Fruit fly (Drosophila melanogaster) whole organism, embryonic: ENCODE results near the gene neb.

Source experiments
- Bdp1 ChIP-seq: fragments of 200-800 bp; sonication (Bioruptor generic); optimal IDR thresholded peaks from 3 replicates; lab custom pipeline; 2016; ENCODE audit warnings: missing biosample characterization, missing genetic modification characterization
- CG11085 ChIP-seq: fragments of 200-800 bp; sonication (Bioruptor generic); IDR thresholded peaks from 2 replicates; pipeline ENCODE4 v1.3.6; 2022; ENCODE audit warnings: missing biosample characterization, missing genetic modification characterization
- CG11398 ChIP-seq: fragments of 200-800 bp; sonication (Bioruptor generic); optimal IDR thresholded peaks from 2 replicates; lab custom pipeline; 2016; ENCODE audit warnings: missing biosample characterization, missing genetic modification characterization
- CG11560 ChIP-seq: fragments of 200-800 bp; sonication (Bioruptor generic); IDR thresholded peaks from 3 replicates; pipeline ENCODE4 v1.3.6; 2022; ENCODE audit warnings: missing biosample characterization, missing genetic modification characterization
- CG13624 ChIP-seq: fragments of 200-800 bp; sonication (Bioruptor generic); optimal IDR thresholded peaks from 2 replicates; lab custom pipeline; 2016; ENCODE audit warnings: missing biosample characterization, missing genetic modification characterization
- CG1647 ChIP-seq: fragments of 200-800 bp; sonication (Bioruptor generic); optimal IDR thresholded peaks from 3 replicates; lab custom pipeline; 2016; ENCODE audit warnings: missing biosample characterization, missing genetic modification characterization
- CG17359 ChIP-seq: fragments of 200-800 bp; sonication (Bioruptor generic); optimal IDR thresholded peaks from 3 replicates; lab custom pipeline; 2018; ENCODE audit warnings: missing biosample characterization, mild to moderate bottlenecking, missing genetic modification characterization, moderate library complexity
- CG17912 ChIP-seq: fragments of 200-800 bp; sonication (Bioruptor generic); optimal IDR thresholded peaks from 2 replicates; lab custom pipeline; 2018; ENCODE audit warnings: missing biosample characterization, mild to moderate bottlenecking, missing genetic modification characterization
- CG32772 ChIP-seq: fragments of 200-800 bp; sonication (Bioruptor generic); IDR thresholded peaks from 2 replicates; pipeline ENCODE4 v1.3.6; 2022; ENCODE audit warnings: missing biosample characterization, missing genetic modification characterization
- CG3838 ChIP-seq: fragments of 200-800 bp; sonication (Bioruptor generic); optimal IDR thresholded peaks from 3 replicates; lab custom pipeline; 2016; ENCODE audit warnings: missing biosample characterization, missing genetic modification characterization
- CG6254 ChIP-seq: fragments of 200-800 bp; sonication (Bioruptor generic); optimal IDR thresholded peaks from 3 replicates; lab custom pipeline; 2017; ENCODE audit warnings: mild to moderate bottlenecking, missing biosample characterization, missing genetic modification reagents, missing genetic modification characterization
- CG6654 ChIP-seq: fragments of 200-800 bp; sonication (Bioruptor generic); optimal IDR thresholded peaks from 2 replicates; lab custom pipeline; 2017; ENCODE audit warnings: missing biosample characterization, mild to moderate bottlenecking, missing genetic modification characterization
- CG6791 ChIP-seq: fragments of 200-800 bp; sonication (Bioruptor generic); IDR thresholded peaks from 3 replicates; pipeline ENCODE4 v1.3.6; 2022; ENCODE audit warnings: missing biosample characterization, missing genetic modification characterization; ENCODE audit not compliant: partially characterized antibody
- CG7556 ChIP-seq: fragments of 200-800 bp; sonication (Bioruptor generic); optimal IDR thresholded peaks from 2 replicates; lab custom pipeline; 2017; ENCODE audit warnings: missing biosample characterization, mild to moderate bottlenecking, missing genetic modification characterization
- CG8290 ChIP-seq, 3 experiments: fragments of 200-800 bp; sonication (Bioruptor generic); optimal IDR thresholded peaks; 2 replicates each; lab custom pipeline; 2016 to 2019; ENCODE audit warnings: missing biosample characterization in 3 of 3, missing genetic modification characterization in 3 of 3, mild to moderate bottlenecking in 2 of 3, moderate library complexity in 1 of 3
- CkIIα-i1 ChIP-seq: fragments of 200-800 bp; sonication (Bioruptor generic); IDR thresholded peaks from 2 replicates; pipeline ENCODE4 v1.3.6; 2022; ENCODE audit warnings: missing biosample characterization, missing genetic modification characterization
- Dad ChIP-seq: fragments of 200-800 bp; sonication (Bioruptor generic); optimal IDR thresholded peaks from 3 replicates; lab custom pipeline; 2016; ENCODE audit warnings: missing biosample characterization, missing genetic modification characterization
- Dip2 ChIP-seq: fragments of 200-800 bp; sonication (Bioruptor generic); IDR thresholded peaks from 2 replicates; pipeline ENCODE4 v1.3.6; 2022; ENCODE audit warnings: missing biosample characterization, missing genetic modification characterization
- Dp ChIP-seq: fragments of 200-800 bp; sonication (Bioruptor generic); optimal IDR thresholded peaks from 2 replicates; lab custom pipeline; 2018; ENCODE audit warnings: missing biosample characterization, mild to moderate bottlenecking, missing genetic modification characterization, moderate library complexity
- Dref ChIP-seq: fragments of 200-800 bp; sonication (Bioruptor generic); IDR thresholded peaks from 2 replicates; pipeline ENCODE4 v1.3.6; 2022; ENCODE audit warnings: missing biosample characterization, missing genetic modification characterization
- Ets65A ChIP-seq: fragments of 200-800 bp; sonication (Bioruptor generic); peaks from one replicate; lab custom pipeline; 2016; ENCODE audit warnings: missing biosample characterization, missing genetic modification characterization
- HLH4C ChIP-seq: fragments of 200-800 bp; sonication (Bioruptor generic); IDR thresholded peaks from 3 replicates; pipeline ENCODE4 v1.3.6; 2022; ENCODE audit warnings: missing biosample characterization, missing genetic modification characterization; ENCODE audit not compliant: partially characterized antibody
- HLH54F ChIP-seq: fragments of 200-800 bp; sonication (Bioruptor generic); optimal IDR thresholded peaks from 3 replicates; lab custom pipeline; 2016; ENCODE audit warnings: missing biosample characterization, missing genetic modification characterization
- Med ChIP-seq: fragments of 200-800 bp; sonication (Bioruptor generic); peaks from one replicate; lab custom pipeline; 2016; ENCODE audit warnings: missing biosample characterization, missing genetic modification characterization, mild to moderate bottlenecking, inconsistent platforms, moderate library complexity
- Mrtf ChIP-seq: fragments of 200-800 bp; sonication (Bioruptor generic); IDR thresholded peaks from 3 replicates; pipeline ENCODE4 v1.3.6; 2022; ENCODE audit warnings: missing biosample characterization, missing genetic modification characterization
- Scr ChIP-seq: fragments of 200-800 bp; sonication (Bioruptor generic); IDR thresholded peaks from 2 replicates; pipeline ENCODE4 v1.3.6; 2022; ENCODE audit warnings: missing biosample characterization, missing genetic modification characterization; ENCODE audit not compliant: partially characterized antibody
- Sox102F ChIP-seq: fragments of 200-800 bp; sonication (Bioruptor generic); optimal IDR thresholded peaks from 2 replicates; lab custom pipeline; 2018; ENCODE audit warnings: missing biosample characterization, mild to moderate bottlenecking, missing genetic modification characterization, moderate library complexity
- Sry-δ ChIP-seq: fragments of 200-800 bp; sonication (Bioruptor generic); optimal IDR thresholded peaks from 2 replicates; lab custom pipeline; 2016; ENCODE audit warnings: missing biosample characterization, missing genetic modification characterization
- Xrp1 ChIP-seq: fragments of 200-800 bp; sonication (Bioruptor generic); IDR thresholded peaks from 2 replicates; pipeline ENCODE4 v1.3.6; 2022; ENCODE audit warnings: missing biosample characterization, missing genetic modification characterization
- ara ChIP-seq: fragments of 200-800 bp; sonication (Bioruptor generic); IDR thresholded peaks from 2 replicates; pipeline ENCODE4 v1.3.6; 2022; ENCODE audit warnings: missing biosample characterization, missing genetic modification characterization
- bab2 ChIP-seq: fragments of 200-800 bp; sonication (Bioruptor generic); optimal IDR thresholded peaks from 2 replicates; lab custom pipeline; 2016; ENCODE audit warnings: missing biosample characterization, missing genetic modification characterization
- br ChIP-seq: fragments of >200 bp; optimal IDR thresholded peaks from 2 replicates; lab custom pipeline; 2017
- chm ChIP-seq: fragments of 200-800 bp; sonication (Bioruptor generic); IDR thresholded peaks from 2 replicates; pipeline ENCODE4 v1.3.6; 2022; ENCODE audit warnings: missing biosample characterization, missing genetic modification characterization
- ci ChIP-seq: fragments of 200-800 bp; sonication (Bioruptor generic); IDR thresholded peaks from 3 replicates; pipeline ENCODE4 v1.3.6; 2022; ENCODE audit warnings: missing biosample characterization, missing genetic modification characterization
- danr ChIP-seq: fragments of 200-800 bp; sonication (Bioruptor generic); IDR thresholded peaks from 2 replicates; pipeline ENCODE4 v1.3.6; 2022; ENCODE audit warnings: missing biosample characterization, missing genetic modification characterization
- dm ChIP-seq: fragments of 200-800 bp; sonication (Bioruptor generic); optimal IDR thresholded peaks from 3 replicates; lab custom pipeline; 2016; ENCODE audit warnings: missing biosample characterization, missing genetic modification characterization
- dmrt11E ChIP-seq: fragments of 200-800 bp; sonication (Bioruptor generic); optimal IDR thresholded peaks from 3 replicates; lab custom pipeline; 2018; ENCODE audit warnings: missing biosample characterization, mild to moderate bottlenecking, missing genetic modification characterization, moderate library complexity
- en ChIP-seq: fragments of 200-800 bp; sonication (Bioruptor generic); optimal IDR thresholded peaks from 2 replicates; lab custom pipeline; 2016; ENCODE audit warnings: missing biosample characterization, missing genetic modification characterization
- gem ChIP-seq: fragments of 200-800 bp; sonication (Bioruptor generic); optimal IDR thresholded peaks from 2 replicates; lab custom pipeline; 2019; ENCODE audit warnings: missing biosample characterization, mild to moderate bottlenecking, missing genetic modification characterization, moderate library complexity
- h ChIP-seq: fragments of >200 bp; optimal IDR thresholded peaks from 2 replicates; lab custom pipeline; 2017
- kay ChIP-seq: fragments of 200-800 bp; sonication (Bioruptor generic); optimal IDR thresholded peaks from 2 replicates; lab custom pipeline; 2016; ENCODE audit warnings: missing biosample characterization, missing genetic modification characterization
- luna ChIP-seq: fragments of 200-800 bp; sonication (Bioruptor generic); optimal IDR thresholded peaks from 2 replicates; lab custom pipeline; 2016; ENCODE audit warnings: missing biosample characterization, missing genetic modification characterization
- mirr ChIP-seq: fragments of 200-800 bp; sonication (Bioruptor generic); optimal IDR thresholded peaks from 3 replicates; lab custom pipeline; 2018; ENCODE audit warnings: missing biosample characterization, mild to moderate bottlenecking, missing genetic modification characterization
- pros ChIP-seq: fragments of 200-800 bp; sonication (Bioruptor generic); optimal IDR thresholded peaks from 3 replicates; lab custom pipeline; 2019; ENCODE audit warnings: missing biosample characterization, mild to moderate bottlenecking, missing genetic modification characterization, moderate library complexity
- pzg ChIP-seq: fragments of 200-800 bp; sonication (Bioruptor generic); optimal IDR thresholded peaks from 3 replicates; lab custom pipeline; 2018; ENCODE audit warnings: missing biosample characterization, mild to moderate bottlenecking, missing genetic modification characterization, moderate library complexity
- slbo ChIP-seq: fragments of 200-800 bp; sonication (Bioruptor generic); IDR thresholded peaks from 2 replicates; pipeline ENCODE4 v1.3.6; 2022; ENCODE audit warnings: missing biosample characterization, missing genetic modification characterization
- tap ChIP-seq: fragments of 200-800 bp; optimal IDR thresholded peaks from 3 replicates; lab custom pipeline; 2019; ENCODE audit warnings: missing biosample characterization, mild to moderate bottlenecking, missing genetic modification characterization, moderate library complexity
- wek ChIP-seq: fragments of 200-800 bp; sonication (Bioruptor generic); optimal IDR thresholded peaks from 3 replicates; lab custom pipeline; 2018; ENCODE audit warnings: missing biosample characterization, mild to moderate bottlenecking, missing genetic modification characterization, moderate library complexity
- z ChIP-seq: fragments of 200-800 bp; sonication (Bioruptor generic); IDR thresholded peaks from 3 replicates; pipeline ENCODE4 v1.3.6; 2022; ENCODE audit warnings: missing biosample characterization, missing genetic modification characterization
- zen2 ChIP-seq: fragments of 200-800 bp; sonication (Bioruptor generic); IDR thresholded peaks from 3 replicates; pipeline ENCODE4 v1.3.6; 2022; ENCODE audit warnings: missing biosample characterization, missing genetic modification characterization; ENCODE audit not compliant: partially characterized antibody

neb gene

DNA sequence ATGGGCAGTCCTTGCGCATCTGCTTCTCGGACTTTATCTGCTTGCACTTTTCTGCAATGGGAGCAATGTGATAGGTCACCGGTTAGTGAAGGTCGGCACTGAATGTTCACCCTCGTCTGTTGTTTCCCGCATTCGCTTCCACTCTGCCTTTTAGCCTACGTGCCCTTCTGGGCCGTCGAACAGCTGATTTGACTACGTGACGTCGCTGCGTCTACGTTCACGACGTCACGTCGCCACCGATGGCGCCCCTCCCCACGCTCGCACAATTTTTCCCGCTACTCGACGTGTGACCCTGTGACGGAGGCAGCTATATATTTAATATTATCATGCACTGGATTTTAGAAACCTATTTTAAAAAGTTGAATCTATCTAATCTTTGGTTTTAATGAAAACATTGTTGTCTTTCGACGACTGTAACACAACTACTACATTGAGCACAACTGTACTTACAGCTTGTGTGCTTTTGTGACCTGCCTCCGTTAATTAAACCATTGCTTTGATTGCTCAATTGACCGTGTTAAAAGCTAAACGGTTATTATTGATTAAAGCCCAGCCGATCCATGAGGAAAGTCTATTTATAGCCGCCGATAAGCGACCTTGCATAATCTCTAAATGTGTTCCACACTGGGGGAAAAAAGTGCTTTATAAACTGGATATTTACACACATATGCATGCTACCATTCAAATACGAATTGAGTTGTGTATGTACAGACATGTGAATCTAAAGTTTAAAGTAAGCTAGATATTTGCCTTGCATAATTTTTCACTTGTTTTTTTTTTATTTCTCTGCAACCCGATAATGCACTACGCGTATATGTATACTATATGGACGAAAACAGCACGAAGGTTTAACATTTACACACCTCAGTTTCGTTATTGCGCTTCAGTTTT, 7.7 kb downstream of the neb start (continued):
- 0 out of 2 replicates have a peak, but pooled peaks have one; percentile 38 for TF ChIP-seq ara (GFP tag; lab: Robert Waterston, UW)
- peak; percentile 81 for TF ChIP-seq Med (GFP tag; lab: Kevin White, UChicago)
- TF ChIP-seq Dip2 (GFP tag; lab: Robert Waterston, UW): no peak
- TF ChIP-seq luna (GFP tag; lab: Kevin White, UChicago): no peak
- peak; percentile 48 for TF ChIP-seq mirr (GFP tag; lab: Kevin White, UChicago)
- TF ChIP-seq en (GFP tag; lab: Kevin White, UChicago): no peak
- TF ChIP-seq wek (GFP tag; lab: Kevin White, UChicago): no peak
- no peak for TF ChIP-seq bab2 (GFP tag; lab: Kevin White, UChicago)
- TF ChIP-seq Ets65A: peak; percentile 66
- TF ChIP-seq HLH4C: no peak
- TF ChIP-seq Bdp1 (GFP tag; lab: Kevin White, UChicago): no peak
- no peak for TF ChIP-seq CG13624 (GFP tag; lab: Kevin White, UChicago)
- no peak for TF ChIP-seq CG6654 (GFP tag; lab: Kevin White, UChicago)
- no peak for TF ChIP-seq Scr
- TF ChIP-seq h (lab: Kevin White, UChicago): no peak
- TF ChIP-seq tap (tag; lab: Kevin White, UChicago): peak; percentile 3
- peak; percentile 51 for TF ChIP-seq slbo (GFP tag; lab: Robert Waterston, UW)
- TF ChIP-seq chm (GFP tag; lab: Robert Waterston, UW): no peak
- no peak for TF ChIP-seq CG8290 (GFP tag; optimal IDR thresholded peaks at IDR 0.05; lab: Kevin White, UChicago)
- TF ChIP-seq CG8290 (tag; optimal IDR thresholded peaks at IDR 0.05; lab: Kevin White, UChicago): no peak
- no peak for TF ChIP-seq dmrt11E (tag; lab: Kevin White, UChicago)
- no peak for TF ChIP-seq Sry-δ (GFP tag; lab: Kevin White, UChicago)
- no peak for TF ChIP-seq CG11085 (GFP tag; lab: Robert Waterston, UW)
- TF ChIP-seq HLH54F: no peak
- TF ChIP-seq CG6791 (GFP tag; lab: Robert Waterston, UW): no peak
- peak; percentile 44; the same call in 1 of the 2 replicates for TF ChIP-seq Xrp1
- peak; percentile 2 for TF ChIP-seq CG17912
- no peak for TF ChIP-seq pros
- TF ChIP-seq CG11560 (tag; lab: Robert Waterston, UW): no peak
- TF ChIP-seq kay (GFP tag; lab: Kevin White, UChicago): no peak
- no peak for TF ChIP-seq CkIIα-i1 (GFP tag; lab: Robert Waterston, UW)
- TF ChIP-seq Mrtf: 0 out of 3 replicates have a peak, but pooled peaks have one; percentile 29
- TF ChIP-seq CG32772: no peak
- no peak for TF ChIP-seq br (lab: Kevin White, UChicago)
- no peak for TF ChIP-seq CG3838
- no peak for TF ChIP-seq Dref (GFP tag; lab: Robert Waterston, UW)
- peak; percentile 27 for TF ChIP-seq CG17359 (tag; lab: Kevin White, UChicago)
- no peak; the same call in 2 of the 3 replicates for TF ChIP-seq ci
- peak; percentile 14 for TF ChIP-seq CG11398 (GFP tag; lab: Kevin White, UChicago)
- TF ChIP-seq CG7556 (GFP tag; lab: Kevin White, UChicago): peak; percentile 29
- no peak for TF ChIP-seq Dad (GFP tag; lab: Kevin White, UChicago)
- peak; percentile 45 for TF ChIP-seq gem (tag; lab: Kevin White, UChicago)
- TF ChIP-seq pzg (GFP tag; lab: Kevin White, UChicago): no peak
- no peak for TF ChIP-seq z (GFP tag; lab: Robert Waterston, UW)
- TF ChIP-seq dm (GFP tag; lab: Kevin White, UChicago): no peak
- no peak for TF ChIP-seq Dp (GFP tag; lab: Kevin White, UChicago)
- TF ChIP-seq zen2 (GFP tag; lab: Robert Waterston, UW): no peak
- TF ChIP-seq CG6254 (GFP tag; lab: Kevin White, UChicago): peak; percentile 16
- peak; percentile 47 for TF ChIP-seq Sox102F (GFP tag; lab: Kevin White, UChicago)
- TF ChIP-seq danr (GFP tag; lab: Robert Waterston, UW): no peak
- TF ChIP-seq CG1647 (GFP tag; lab: Kevin White, UChicago): no peak
